Worm (Caenorhabditis elegans): ENCODE results near the gene F16H6.10.

DNA sequence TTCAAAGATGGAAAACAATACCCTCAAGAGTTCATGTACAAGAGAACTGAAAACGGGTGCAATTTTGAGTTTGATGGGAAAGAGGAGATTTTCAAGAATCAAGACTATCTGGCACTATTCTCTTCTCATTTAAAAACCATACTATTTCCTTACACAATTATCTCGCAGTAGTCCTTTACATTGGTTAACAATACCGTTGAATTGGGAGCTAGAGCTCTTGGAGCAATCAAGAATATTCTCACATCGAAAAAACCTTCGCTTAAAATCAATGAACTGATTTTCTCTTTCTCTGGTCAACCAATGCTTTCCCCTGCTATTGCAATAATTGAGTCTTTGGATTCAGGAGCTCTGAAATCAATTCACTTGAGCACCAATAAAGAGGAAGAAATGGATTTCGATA lies 29.2 kb upstream of the F16H6.10 start, which contains the start of gene R10E8.2:
- TF ChIP-seq pha-4 (tag; optimal IDR thresholded peaks at IDR 0.05) (no peak), mep-1 (tag; optimal IDR thresholded peaks at IDR 0.05) (no peak), M03D4.4 (tag; optimal IDR thresholded peaks at IDR 0.05) (no peak), lsy-2 (tag; optimal IDR thresholded peaks at IDR 0.05) (no peak), elt-1 (tag; optimal IDR thresholded peaks at IDR 0.05; ENCODE audit: borderline replicate concordance, insufficient read depth) (no peak), snpc-4 (tag; optimal IDR thresholded peaks at IDR 0.05) (no peak), unc-62 (GFP tag; optimal IDR thresholded peaks at IDR 0.05) (no peak), nhr-237 (tag; optimal IDR thresholded peaks at IDR 0.05) (no peak), nhr-2 (tag; optimal IDR thresholded peaks at IDR 0.05) (no peak), ztf-11 (tag; optimal IDR thresholded peaks at IDR 0.05) (no peak), unc-39 (tag; optimal IDR thresholded peaks at IDR 0.05) (no peak), nhr-76 (tag; optimal IDR thresholded peaks at IDR 0.05) (no peak), ham-2 (GFP tag; optimal IDR thresholded peaks at IDR 0.05) (no peak), ces-1 (GFP tag; optimal IDR thresholded peaks at IDR 0.05) (no peak)
